Worm (Caenorhabditis elegans) whole organism, midembryonic: ENCODE measurements around the gene cex-2.

Experiments used
- T22C8.4 ChIP-seq: fragments of 200-800 bp; sonication (Bioruptor generic); IDR thresholded peaks from 2 replicates; pipeline ENCODE4 v1.3.6; 2022; ENCODE audit warnings: missing genetic modification characterization, missing compliant biosample characterization
- cog-1 ChIP-seq: sonication (generic microtip); optimal IDR thresholded peaks from 2 replicates; lab custom pipeline; 2016; ENCODE audit warnings: missing genetic modification characterization, missing compliant biosample characterization
- flt-1 ChIP-seq: fragments of 200-800 bp; sonication (Bioruptor generic); IDR thresholded peaks from 2 replicates; pipeline ENCODE4 v1.3.6; 2022; ENCODE audit warnings: missing genetic modification characterization, missing compliant biosample characterization
- klf-2 ChIP-seq: fragments of 200-800 bp; sonication (Bioruptor generic); conservative IDR thresholded peaks from 2 replicates; pipeline ENCODE4 v1.3.6; 2022; ENCODE audit warnings: missing genetic modification reagents, missing genetic modification characterization, missing compliant biosample characterization
- med-1 ChIP-seq: sonication (generic microtip); optimal IDR thresholded peaks from 2 replicates; lab custom pipeline; 2017; ENCODE audit warnings: missing genetic modification characterization, mild to moderate bottlenecking, missing compliant biosample characterization, antibody characterized with exemption, missing genetic modification reagents; ENCODE audit not compliant: insufficient read depth
- ref-1 ChIP-seq: fragments of 200-800 bp; sonication (Bioruptor generic); conservative IDR thresholded peaks from 2 replicates; pipeline ENCODE4 v1.3.6; 2022; ENCODE audit warnings: missing genetic modification reagents, missing genetic modification characterization, missing compliant biosample characterization
- tab-1 ChIP-seq: fragments of 200-800 bp; sonication (Bioruptor generic); IDR thresholded peaks from 2 replicates; pipeline ENCODE4 v1.3.6; 2022; ENCODE audit warnings: missing genetic modification characterization, missing compliant biosample characterization
- ztf-23 ChIP-seq: fragments of 200-800 bp; sonication (Bioruptor generic); IDR thresholded peaks from 2 replicates; pipeline ENCODE4 v1.3.6; 2022; ENCODE audit warnings: missing genetic modification reagents, missing genetic modification characterization, missing compliant biosample characterization
- ztf-29 ChIP-seq: fragments of 200-800 bp; sonication (Bioruptor generic); IDR thresholded peaks from 2 replicates; pipeline ENCODE4 v1.3.6; 2022; ENCODE audit warnings: missing genetic modification reagents, missing genetic modification characterization, missing compliant biosample characterization

cex-2 gene

DNA sequence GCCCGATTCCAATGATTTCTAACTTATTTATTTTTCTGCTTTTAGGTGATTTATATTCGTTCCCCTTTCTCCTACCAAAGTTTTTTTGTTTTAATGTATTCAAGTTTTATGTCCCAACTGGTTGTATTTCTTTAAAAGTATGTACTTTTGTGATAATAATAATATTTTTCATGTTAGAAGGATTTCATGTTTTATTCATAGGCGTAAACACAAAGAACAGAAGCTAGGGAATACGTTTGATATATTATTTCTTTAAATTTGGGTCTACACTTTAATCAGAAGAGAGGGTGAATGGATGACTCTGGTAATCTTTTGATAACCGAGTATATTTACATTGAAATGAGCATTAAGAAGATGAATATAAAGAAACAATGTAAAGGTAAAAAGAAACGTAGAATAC, 30.9 kb upstream of the cex-2 start:
- TF ChIP-seq ztf-23 (GFP tag; lab: Robert Waterston, UW) (no peak), klf-2 (GFP tag; lab: Robert Waterston, UW) (no peak), ref-1 (GFP tag; lab: Robert Waterston, UW) (no peak), cog-1 (tag; lab: Kevin White, UChicago) (no peak), T22C8.4 (no peak), med-1 (no peak), ztf-29 (no peak), tab-1 (no peak), flt-1 (GFP tag; lab: Robert Waterston, UW) (no peak)

DNA sequence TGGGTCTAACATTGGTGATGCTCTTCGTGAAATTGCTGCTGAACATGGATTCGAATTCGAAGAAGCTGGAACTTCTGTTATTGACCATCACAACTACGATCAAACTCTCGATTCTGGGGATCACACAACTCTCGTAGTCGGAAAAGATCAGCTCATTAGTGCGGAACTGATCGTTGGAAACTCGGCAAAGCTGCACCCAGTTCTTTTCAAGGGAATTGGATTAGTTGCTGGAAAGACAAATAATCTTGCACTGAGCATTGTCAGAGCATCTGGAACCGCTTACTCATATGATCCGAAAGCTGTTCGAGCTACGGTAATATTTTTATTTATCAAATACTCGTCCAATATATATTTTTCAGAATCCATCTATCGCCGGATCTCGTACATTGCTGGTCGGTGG, 29.7 kb upstream of the cex-2 start:
- TF ChIP-seq flt-1 (GFP tag; lab: Robert Waterston, UW) = no peak
- no peak for TF ChIP-seq med-1
- TF ChIP-seq cog-1 (tag; lab: Kevin White, UChicago) = no peak
- no peak for TF ChIP-seq ztf-23 (GFP tag; lab: Robert Waterston, UW)
- TF ChIP-seq ref-1 (GFP tag; lab: Robert Waterston, UW) = no peak
- no peak for TF ChIP-seq klf-2 (GFP tag; lab: Robert Waterston, UW)

DNA sequence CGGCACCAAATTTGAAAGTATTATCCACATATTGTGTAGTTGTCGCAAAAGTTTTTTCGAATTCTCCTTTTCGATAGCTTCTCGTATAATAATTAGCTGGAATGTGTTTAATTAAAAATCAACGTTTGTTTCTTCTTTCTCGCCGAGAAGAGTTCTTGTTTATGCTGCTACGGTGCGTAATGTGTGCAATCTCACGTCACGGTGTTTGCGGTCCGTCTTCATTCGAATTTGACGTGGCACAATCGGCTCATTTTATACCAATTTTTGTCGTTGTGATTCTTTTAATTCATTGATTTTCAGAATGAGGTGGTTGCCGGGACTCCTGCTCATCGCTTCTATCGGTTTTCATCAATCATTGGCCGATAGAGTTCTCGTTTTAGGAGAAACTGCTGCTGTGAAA, 29.0 kb upstream of the cex-2 start, which contains the start of gene ostb-1:
Gene ostb-1, plus strand, starts transcription at position 301 of the 400 bp plus-strand sequence.
- no peak for TF ChIP-seq flt-1 (GFP tag; lab: Robert Waterston, UW)
- no peak for TF ChIP-seq klf-2 (GFP tag; lab: Robert Waterston, UW)
- TF ChIP-seq tab-1 = no peak
- no peak for TF ChIP-seq T22C8.4
- TF ChIP-seq med-1 = no peak
- no peak for TF ChIP-seq ref-1 (GFP tag; lab: Robert Waterston, UW)
- no peak for TF ChIP-seq cog-1 (tag; lab: Kevin White, UChicago)
- no peak for TF ChIP-seq ztf-23 (GFP tag; lab: Robert Waterston, UW)
- no peak for TF ChIP-seq ztf-29

DNA sequence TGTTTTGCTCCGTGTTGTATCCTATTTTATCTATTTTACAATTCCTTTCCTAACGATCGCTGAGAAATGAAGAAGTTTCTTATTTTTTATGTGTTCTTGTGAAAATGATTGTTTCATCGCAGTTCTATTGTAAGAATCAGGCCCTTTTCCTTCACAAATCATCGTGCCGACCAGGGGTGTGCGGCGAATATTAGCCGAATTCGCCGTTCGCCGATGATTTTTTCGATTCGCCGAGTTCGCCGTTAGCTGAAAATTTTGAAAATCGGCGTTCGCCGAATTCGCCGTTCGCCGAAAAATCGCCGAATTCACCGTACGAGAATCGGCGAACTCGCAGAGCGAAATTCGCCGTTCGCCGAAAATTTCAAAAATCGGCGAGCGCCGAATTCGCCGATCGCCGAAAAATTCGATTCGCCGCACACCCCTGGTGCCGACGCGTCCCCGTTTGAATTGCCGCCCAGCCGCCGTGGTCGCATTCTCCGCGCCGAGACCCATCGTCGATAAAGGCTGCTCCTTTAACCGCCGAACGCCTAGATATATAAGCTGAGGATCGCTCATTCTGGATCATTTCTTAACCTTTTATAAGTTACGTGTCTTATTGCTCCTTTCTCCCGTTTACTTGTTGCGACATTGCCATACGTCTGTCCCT, 28.4 kb upstream of the cex-2 start:
- TF ChIP-seq tab-1 = no peak
- TF ChIP-seq klf-2 (GFP tag; lab: Robert Waterston, UW) = no peak
- no peak for TF ChIP-seq med-1
- TF ChIP-seq ztf-29 = no peak
- no peak for TF ChIP-seq cog-1 (tag; lab: Kevin White, UChicago)

DNA sequence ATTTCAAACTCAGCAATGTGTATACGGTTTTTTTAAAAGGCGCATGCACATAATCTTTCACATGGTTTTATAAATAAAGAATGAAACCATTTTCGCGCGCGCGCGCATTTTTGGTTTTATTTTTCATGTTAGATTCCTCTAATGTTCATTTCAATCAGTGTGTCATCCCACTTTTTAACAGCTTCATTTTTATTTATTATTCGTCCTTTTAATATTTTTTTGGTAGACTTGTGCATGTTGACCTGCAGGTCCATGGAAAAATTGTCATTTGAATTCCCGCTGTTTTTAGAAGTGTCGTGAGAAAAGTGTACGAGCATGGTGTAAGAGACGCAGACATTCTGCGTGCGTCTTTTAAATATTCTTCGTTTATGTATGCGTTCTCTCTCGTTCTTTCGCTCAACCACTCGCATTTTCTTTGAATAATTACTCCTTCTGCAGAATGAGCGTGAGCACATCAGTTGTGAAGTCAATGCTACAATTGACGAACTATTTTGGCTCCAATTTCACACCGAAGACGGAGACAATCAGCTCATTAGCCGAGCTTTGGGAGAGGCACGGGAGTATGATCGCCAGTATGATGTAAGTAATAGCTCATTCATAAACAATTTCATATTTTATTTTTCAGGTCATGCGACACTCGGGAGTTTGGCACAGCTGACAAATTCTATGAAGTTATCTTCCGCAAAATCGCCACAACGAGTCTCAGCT, 25.2 kb upstream of the cex-2 start, which contains the start of gene lin-5:
Gene lin-5, plus strand, starts transcription at position 354 of the 708 bp plus-strand sequence.
- no peak for TF ChIP-seq ztf-29
- peak; percentile 36 for TF ChIP-seq cog-1 (tag; lab: Kevin White, UChicago)
- no peak for TF ChIP-seq tab-1
- no peak for TF ChIP-seq ref-1 (GFP tag; lab: Robert Waterston, UW)
- TF ChIP-seq T22C8.4 = no peak
- 0 out of 2 replicates have a peak, but pooled peaks have one; percentile 47 for TF ChIP-seq klf-2 (GFP tag; lab: Robert Waterston, UW)
- no peak for TF ChIP-seq ztf-23 (GFP tag; lab: Robert Waterston, UW)
- TF ChIP-seq med-1 = no peak

DNA sequence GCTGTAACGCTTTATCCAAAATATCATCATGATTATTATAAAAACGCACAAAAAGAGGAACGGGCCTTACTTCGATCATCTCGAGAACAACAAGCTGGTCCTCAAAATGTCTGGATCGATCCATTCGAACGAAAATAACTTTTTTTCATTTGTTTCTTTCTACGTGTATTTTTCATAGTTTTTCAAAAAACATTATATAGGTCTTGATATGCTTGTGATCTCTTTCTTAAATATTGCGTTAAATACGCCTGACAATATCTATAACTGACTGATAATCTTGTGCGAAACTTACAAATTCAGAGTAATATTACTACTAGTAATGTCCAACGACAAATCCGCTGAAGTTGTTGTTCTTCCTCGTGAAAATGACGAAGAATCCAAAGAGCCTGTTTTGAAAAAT, 22.9 kb upstream of the cex-2 start, which contains the start of gene sds-22:
Gene sds-22, plus strand, starts transcription at position 301 of the 400 bp plus-strand sequence.
- TF ChIP-seq ztf-23 (GFP tag; lab: Robert Waterston, UW) (no peak), med-1 (no peak), ref-1 (GFP tag; lab: Robert Waterston, UW) (no peak), klf-2 (GFP tag; lab: Robert Waterston, UW) (no peak), flt-1 (GFP tag; lab: Robert Waterston, UW) (no peak), ztf-29 (no peak), tab-1 (no peak), T22C8.4 (no peak), cog-1 (tag; lab: Kevin White, UChicago) (no peak)

DNA sequence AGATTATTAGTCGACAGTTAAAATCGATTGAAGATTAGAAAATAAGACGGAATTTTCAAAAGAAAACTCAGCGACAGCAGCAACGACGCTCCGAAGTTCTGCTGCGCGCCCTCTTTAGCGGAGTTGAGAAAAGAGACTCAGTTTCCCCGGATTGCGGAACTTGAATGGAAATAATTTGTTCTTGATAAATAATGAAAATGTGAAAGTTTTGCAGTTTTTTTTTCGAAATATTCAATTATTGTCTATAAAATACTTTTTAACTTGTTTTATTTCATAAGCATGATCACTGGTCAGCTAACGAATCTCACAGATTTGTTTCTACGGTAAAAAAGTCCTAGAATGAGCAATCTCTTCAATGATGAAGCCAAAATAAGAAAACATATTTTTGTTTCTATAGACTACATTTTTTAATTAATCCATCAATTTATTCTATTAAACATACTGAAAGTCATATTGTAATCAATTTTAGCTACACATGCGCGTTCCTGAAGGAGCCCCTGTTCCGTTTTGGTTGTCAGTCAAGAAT, 22.3 kb upstream of the cex-2 start, which contains the start of the genes cec-3 and T09A5.15:
Gene cec-3, minus strand, starts transcription at position 116 of the 526 bp plus-strand sequence.
Gene T09A5.15, plus strand, starts transcription at position 476 of the 526 bp plus-strand sequence.
- TF ChIP-seq tab-1 (no peak), T22C8.4 (no peak), ref-1 (GFP tag; lab: Robert Waterston, UW) (no peak), cog-1 (tag; lab: Kevin White, UChicago) (peak; percentile 22), med-1 (no peak), ztf-29 (no peak; the same call in 1 of the 2 replicates), ztf-23 (GFP tag; lab: Robert Waterston, UW) (0 out of 2 replicates have a peak, but pooled peaks have one; percentile 35), klf-2 (GFP tag; lab: Robert Waterston, UW) (no peak), flt-1 (GFP tag; lab: Robert Waterston, UW) (peak; percentile 48; the same call in 1 of the 2 replicates)

DNA sequence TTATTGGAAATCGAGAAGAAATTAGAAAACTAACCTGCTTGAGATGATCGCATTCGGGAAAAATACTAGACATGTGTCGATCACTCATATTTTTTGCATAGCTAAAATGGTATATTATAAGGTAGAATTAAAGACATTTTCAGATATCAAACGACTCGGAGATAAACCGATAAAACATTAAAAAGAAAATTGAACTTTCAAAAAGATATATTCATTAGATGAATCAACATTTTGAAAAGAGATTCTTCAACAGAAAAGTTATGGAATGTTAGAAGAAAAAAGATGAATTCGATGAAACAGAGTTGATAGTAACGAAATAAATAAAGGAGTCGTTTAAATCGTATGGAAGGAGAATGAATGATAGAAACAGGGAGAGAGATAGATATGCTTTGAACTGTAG, 20.4 kb upstream of the cex-2 start, which contains the start of gene mdmh-35:
Gene mdmh-35, minus strand, starts transcription at position 101 of the 400 bp plus-strand sequence.
- no peak for TF ChIP-seq ztf-23 (GFP tag; lab: Robert Waterston, UW)
- no peak for TF ChIP-seq tab-1
- no peak for TF ChIP-seq cog-1 (tag; lab: Kevin White, UChicago)
- no peak for TF ChIP-seq med-1
- TF ChIP-seq ztf-29 = no peak
- TF ChIP-seq T22C8.4 = no peak
- no peak for TF ChIP-seq flt-1 (GFP tag; lab: Robert Waterston, UW)
- no peak for TF ChIP-seq ref-1 (GFP tag; lab: Robert Waterston, UW)
- no peak for TF ChIP-seq klf-2 (GFP tag; lab: Robert Waterston, UW)

DNA sequence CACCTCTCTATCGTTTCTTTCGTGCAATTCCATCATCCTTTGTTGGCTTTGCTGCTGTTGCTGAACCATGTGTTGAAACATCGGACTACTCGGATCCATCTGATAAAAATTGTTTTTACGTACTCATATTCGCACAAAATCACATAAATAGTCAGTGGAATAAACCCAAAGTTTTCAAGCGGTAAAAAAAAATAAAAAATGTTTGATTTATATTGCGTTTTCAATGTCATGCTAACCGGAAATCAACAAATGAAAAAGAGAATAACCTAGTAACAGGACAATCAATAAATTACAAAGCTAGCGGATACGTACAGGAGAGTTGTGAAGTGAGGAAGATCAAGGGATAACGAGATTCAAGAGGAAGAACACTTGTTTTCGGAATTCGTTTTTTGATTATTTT, 19.7 kb upstream of the cex-2 start, which contains the start of gene mdt-10:
Gene mdt-10, minus strand, starts transcription at position 101 of the 400 bp plus-strand sequence.
- TF ChIP-seq ref-1 (GFP tag; lab: Robert Waterston, UW) (no peak), cog-1 (tag; lab: Kevin White, UChicago) (no peak), med-1 (no peak), klf-2 (GFP tag; lab: Robert Waterston, UW) (no peak), tab-1 (no peak), ztf-29 (no peak), flt-1 (GFP tag; lab: Robert Waterston, UW) (no peak), T22C8.4 (no peak), ztf-23 (GFP tag; lab: Robert Waterston, UW) (no peak)
